Fruit fly (Drosophila melanogaster) whole organism, wandering third instar larva: ENCODE measurements around the gene fz.

Source experiments
- CG32264 ChIP-seq: fragments of 200-800 bp; sonication (Bioruptor generic); optimal IDR thresholded peaks from 2 replicates; lab custom pipeline; 2016; ENCODE audit warnings: missing biosample characterization, missing genetic modification characterization
- Dfd ChIP-seq: fragments of >200 bp; optimal IDR thresholded peaks from 2 replicates; lab custom pipeline; 2017; ENCODE audit warnings: missing biosample characterization, missing genetic modification characterization
- Dif ChIP-seq: fragments of 200-275, 200-300 bp; sonication (Bioruptor generic); optimal IDR thresholded peaks from 2 replicates; lab custom pipeline; 2018; ENCODE audit warnings: missing biosample characterization, missing genetic modification characterization; ENCODE audit not compliant: partially characterized antibody
- HLH106 ChIP-seq: fragments of 200-800 bp; optimal IDR thresholded peaks from 3 replicates; lab custom pipeline; 2019; ENCODE audit warnings: missing biosample characterization, mild to moderate bottlenecking, missing genetic modification characterization, moderate library complexity
- Hr78 ChIP-seq: fragments of >200 bp; optimal IDR thresholded peaks from 2 replicates; lab custom pipeline; 2017; ENCODE audit warnings: missing biosample characterization, missing genetic modification characterization
- Hr83 ChIP-seq: fragments of 200-300 bp; sonication (Bioruptor generic); optimal IDR thresholded peaks from 2 replicates; lab custom pipeline; 2016; ENCODE audit warnings: missing biosample characterization, mild to moderate bottlenecking, missing genetic modification characterization, moderate library complexity; ENCODE audit not compliant: poor library complexity, severe bottlenecking
- Jra ChIP-seq: sonication (Bioruptor generic); optimal IDR thresholded peaks from 2 replicates; lab custom pipeline; 2016; ENCODE audit warnings: missing biosample characterization, missing genetic modification characterization
- Myc ChIP-seq: fragments of >200 bp; optimal IDR thresholded peaks from 2 replicates; lab custom pipeline; 2017
- N ChIP-seq: fragments of >200 bp; optimal IDR thresholded peaks from 2 replicates; lab custom pipeline; 2018; ENCODE audit warnings: missing biosample characterization, missing external identifiers, missing genetic modification characterization
- Rel ChIP-seq, 2 experiments: fragments of 200-800 bp; sonication (Bioruptor generic) in 1 of 2; optimal IDR thresholded peaks; 2 replicates in 1 of 2; 3 replicates in 1 of 2; lab custom pipeline; 2016 to 2019; ENCODE audit warnings: mild to moderate bottlenecking in 2 of 2, missing biosample characterization in 2 of 2, missing genetic modification characterization in 2 of 2, moderate library complexity in 1 of 2
- Sp1 ChIP-seq: fragments of 200-800 bp; sonication (Bioruptor generic); optimal IDR thresholded peaks from 3 replicates; lab custom pipeline; 2019; ENCODE audit warnings: missing biosample characterization, mild to moderate bottlenecking, missing genetic modification characterization, moderate library complexity
- Vsx2 ChIP-seq: fragments of 200-300, 225-300 bp; sonication (Bioruptor generic); optimal IDR thresholded peaks from 2 replicates; lab custom pipeline; 2018; ENCODE audit warnings: missing biosample characterization, missing genetic modification characterization; ENCODE audit not compliant: partially characterized antibody
- br ChIP-seq: fragments of 200-800 bp; sonication (Bioruptor generic); optimal IDR thresholded peaks from 2 replicates; lab custom pipeline; 2016; ENCODE audit warnings: missing biosample characterization, missing genetic modification characterization
- dl ChIP-seq, 2 experiments: fragments of 175-275, 200-275 bp in 1 of 2; fragments of 200-275 bp in 1 of 2; sonication (Bioruptor generic); optimal IDR thresholded peaks; lab custom pipeline; 2018; ENCODE audit warnings: mild to moderate bottlenecking in 2 of 2, missing biosample characterization in 2 of 2, missing genetic modification characterization in 2 of 2, moderate library complexity in 2 of 2; ENCODE audit not compliant: partially characterized antibody in 2 of 2, insufficient read depth in 1 of 2
- dmrt93B ChIP-seq: fragments of 200-800 bp; sonication (Bioruptor generic); optimal IDR thresholded peaks from 2 replicates; lab custom pipeline; 2018; ENCODE audit warnings: missing biosample characterization, mild to moderate bottlenecking, missing genetic modification characterization
- dsf ChIP-seq: sonication (Bioruptor generic); optimal IDR thresholded peaks from 2 replicates; lab custom pipeline; 2016; ENCODE audit warnings: missing biosample characterization, missing genetic modification characterization, borderline replicate concordance
- ey ChIP-seq: fragments of 200-800 bp; sonication (Bioruptor generic); optimal IDR thresholded peaks from 2 replicates; lab custom pipeline; 2016; ENCODE audit warnings: missing biosample characterization, missing genetic modification characterization
- foxo ChIP-seq, 2 experiments: fragments of 200-800 bp; sonication (Bioruptor generic); optimal IDR thresholded peaks; 2 replicates in 1 of 2; 3 replicates in 1 of 2; lab custom pipeline; 2016 to 2017; ENCODE audit warnings: missing biosample characterization in 2 of 2, missing genetic modification characterization in 2 of 2
- h ChIP-seq: fragments of 200-800 bp; sonication (Bioruptor generic); optimal IDR thresholded peaks from 3 replicates; lab custom pipeline; 2016; ENCODE audit warnings: missing biosample characterization, mild to moderate bottlenecking, missing genetic modification characterization
- lola ChIP-seq: fragments of >200 bp; optimal IDR thresholded peaks from 2 replicates; lab custom pipeline; 2017; ENCODE audit warnings: missing biosample characterization, missing genetic modification characterization
- pan ChIP-seq: fragments of >200 bp; optimal IDR thresholded peaks from 2 replicates; lab custom pipeline; 2017
- psq ChIP-seq: fragments of 200-800 bp; sonication (Bioruptor generic); optimal IDR thresholded peaks from 3 replicates; lab custom pipeline; 2017; ENCODE audit warnings: missing biosample characterization, mild to moderate bottlenecking, missing genetic modification characterization, moderate library complexity
- rgr ChIP-seq: fragments of 200-800 bp; sonication (Bioruptor generic); optimal IDR thresholded peaks from 3 replicates; lab custom pipeline; 2016; ENCODE audit warnings: missing biosample characterization, mild to moderate bottlenecking, missing genetic modification characterization
- tai ChIP-seq: sonication (Bioruptor generic); optimal IDR thresholded peaks from 2 replicates; lab custom pipeline; 2016; ENCODE audit warnings: missing biosample characterization, missing genetic modification characterization
- usp ChIP-seq: fragments of >200 bp; optimal IDR thresholded peaks from 2 replicates; lab custom pipeline; 2017; ENCODE audit warnings: missing biosample characterization, missing genetic modification characterization

Gene fz

dm6 chr3L:14354285-14355092 lies 80.3 kb downstream of the fz start:
- no peak for TF ChIP-seq psq (GFP tag; lab: Kevin White, UChicago)
- no peak for TF ChIP-seq tai
- TF ChIP-seq rgr (GFP tag; lab: Kevin White, UChicago), result no peak
- TF ChIP-seq Hr83, result no peak
- no peak for TF ChIP-seq foxo (GFP tag; optimal IDR thresholded peaks at IDR 0.05; lab: Kevin White, UChicago)
- no peak for TF ChIP-seq HLH106
- TF ChIP-seq Rel (GFP tag; optimal IDR thresholded peaks at IDR 0.05; lab: Kevin White, UChicago), result no peak
- TF ChIP-seq Rel (tag; optimal IDR thresholded peaks at IDR 0.05; lab: Kevin White, UChicago), result peak; percentile 2

- TF ChIP-seq dsf (no peak), psq (GFP tag; lab: Kevin White, UChicago) (peak; percentile 47)
These were observed 82.6 kb downstream of the fz start for dm6 chr3L:14356507-14357291.

DNA sequence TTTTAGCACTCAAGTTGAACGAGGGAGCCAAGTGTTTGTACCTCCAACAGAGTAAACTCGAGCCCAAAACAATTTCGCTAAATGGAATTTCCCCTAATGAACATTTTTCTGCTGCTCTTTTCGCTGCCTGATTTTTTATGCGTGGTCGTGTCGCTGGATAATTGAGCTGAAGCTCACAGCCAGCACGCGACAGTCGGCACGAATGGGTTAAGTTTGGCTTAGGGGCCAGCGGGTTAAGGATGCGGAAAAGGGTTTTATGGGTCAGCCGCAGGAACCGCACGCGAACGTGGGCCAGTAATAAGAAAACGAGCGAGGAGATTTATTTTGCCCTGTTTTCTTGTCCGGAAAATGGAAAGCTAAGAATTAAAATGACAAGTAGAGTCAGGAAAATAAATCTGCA lies 84.8 kb downstream of the fz start:
- TF ChIP-seq Dfd (GFP tag; lab: Kevin White, UChicago) (no peak), dl (GFP tag; optimal IDR thresholded peaks at IDR 0.05; lab: Kevin White, UChicago; ENCODE audit: insufficient read depth in 1 of 2, partially characterized antibody in 2 of 2) (no peak), Hr78 (GFP tag; lab: Kevin White, UChicago) (no peak), HLH106 (no peak), dmrt93B (GFP tag; lab: Kevin White, UChicago) (no peak), Vsx2 (GFP tag; lab: Kevin White, UChicago) (no peak), lola (GFP tag; lab: Kevin White, UChicago) (no peak), usp (GFP tag; lab: Kevin White, UChicago) (no peak), CG32264 (GFP tag; lab: Kevin White, UChicago) (no peak), Myc (lab: Kevin White, UChicago) (no peak), Jra (GFP tag; lab: Kevin White, UChicago) (no peak), rgr (GFP tag; lab: Kevin White, UChicago) (no peak), br (GFP tag; lab: Kevin White, UChicago) (no peak), N (GFP tag; lab: Kevin White, UChicago) (no peak)

DNA sequence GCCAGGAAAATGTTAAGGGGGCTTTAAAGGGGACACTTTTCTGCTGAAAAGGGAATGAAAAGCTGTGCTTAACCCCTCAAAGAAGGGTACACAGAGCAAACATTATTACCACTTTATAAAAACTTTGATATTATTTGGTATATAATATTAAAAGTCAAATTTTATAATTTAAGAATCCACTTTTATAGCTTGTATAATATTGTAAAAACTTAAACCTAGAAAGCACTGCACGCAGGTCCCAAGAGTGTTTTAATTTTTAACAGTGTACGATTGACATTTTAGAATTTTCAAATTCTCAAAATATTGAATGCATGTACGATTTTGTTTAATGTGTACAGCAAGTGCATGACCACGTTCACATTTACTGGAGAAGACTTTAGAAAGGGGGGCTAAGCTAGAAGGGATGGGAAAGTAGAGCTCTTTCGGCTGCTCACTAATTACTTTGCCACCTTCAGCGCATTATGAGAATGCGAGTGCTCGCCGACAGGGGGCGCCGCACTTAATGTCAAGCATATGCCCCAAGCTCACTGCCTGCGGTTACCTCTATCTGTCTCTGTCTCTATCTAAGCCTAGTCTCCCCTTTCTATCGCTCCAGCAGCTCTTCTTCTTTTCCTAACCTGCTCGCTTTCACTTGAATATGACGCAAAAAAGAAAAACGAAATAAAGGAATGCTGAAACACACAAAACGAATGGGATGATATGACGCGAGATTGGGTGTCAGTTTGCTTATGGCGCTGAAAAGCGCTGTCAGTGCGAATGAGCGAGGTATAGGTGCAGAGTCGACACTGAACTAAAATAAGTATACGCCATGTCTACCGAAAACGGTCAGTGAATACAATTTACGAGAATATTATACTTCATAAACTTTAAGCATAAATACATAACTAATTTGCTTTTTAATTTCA lies 85.9 kb downstream of the fz start:
- no peak for TF ChIP-seq CG32264 (GFP tag; lab: Kevin White, UChicago)
- no peak for TF ChIP-seq Dif
- TF ChIP-seq Myc (lab: Kevin White, UChicago), result no peak
- TF ChIP-seq ey (GFP tag; lab: Kevin White, UChicago), result no peak
- peak; percentile 0 for TF ChIP-seq h (GFP tag; lab: Kevin White, UChicago)

dm6 chr3L:14362028-14362427 lies 87.9 kb downstream of the fz start:
- TF ChIP-seq dmrt93B (GFP tag; lab: Kevin White, UChicago) (no peak), Dfd (GFP tag; lab: Kevin White, UChicago) (no peak), dl (GFP tag; optimal IDR thresholded peaks at IDR 0.05; lab: Kevin White, UChicago; ENCODE audit: insufficient read depth in 1 of 2, partially characterized antibody in 2 of 2) (no peak), Sp1 (GFP tag; lab: Kevin White, UChicago) (no peak), usp (GFP tag; lab: Kevin White, UChicago) (no peak), lola (GFP tag; lab: Kevin White, UChicago) (no peak), pan (no peak), Rel (GFP tag; optimal IDR thresholded peaks at IDR 0.05; lab: Kevin White, UChicago) (no peak), Rel (tag; optimal IDR thresholded peaks at IDR 0.05; lab: Kevin White, UChicago) (no peak), ey (GFP tag; lab: Kevin White, UChicago) (no peak), rgr (GFP tag; lab: Kevin White, UChicago) (no peak), Hr83 (no peak), tai (no peak), Myc (lab: Kevin White, UChicago) (no peak)
